Fruit fly (Drosophila melanogaster) whole organism, wandering third instar larva: ENCODE measurements around the gene CG2017.

Experiments used
- Hnf4 ChIP-seq: fragments of 200-800 bp; sonication (Bioruptor generic); optimal IDR thresholded peaks from 2 replicates; lab custom pipeline; 2016; ENCODE audit warnings: missing biosample characterization, mild to moderate bottlenecking, missing genetic modification characterization
- Jra ChIP-seq: sonication (Bioruptor generic); optimal IDR thresholded peaks from 2 replicates; lab custom pipeline; 2016; ENCODE audit warnings: missing biosample characterization, missing genetic modification characterization
- Myc ChIP-seq: fragments of >200 bp; optimal IDR thresholded peaks from 2 replicates; lab custom pipeline; 2017
- brk ChIP-seq: fragments of 200-800 bp; sonication (Bioruptor generic); optimal IDR thresholded peaks from 2 replicates; lab custom pipeline; 2016; ENCODE audit warnings: missing biosample characterization, mild to moderate bottlenecking, missing genetic modification characterization
- fru ChIP-seq: fragments of 200-800 bp; sonication (Bioruptor generic); optimal IDR thresholded peaks from 3 replicates; lab custom pipeline; 2016; ENCODE audit warnings: missing biosample characterization, mild to moderate bottlenecking, missing genetic modification characterization
- h ChIP-seq: fragments of 200-800 bp; sonication (Bioruptor generic); optimal IDR thresholded peaks from 3 replicates; lab custom pipeline; 2016; ENCODE audit warnings: missing biosample characterization, mild to moderate bottlenecking, missing genetic modification characterization
- pan ChIP-seq: fragments of >200 bp; optimal IDR thresholded peaks from 2 replicates; lab custom pipeline; 2017
- psq ChIP-seq: fragments of 200-800 bp; sonication (Bioruptor generic); optimal IDR thresholded peaks from 3 replicates; lab custom pipeline; 2017; ENCODE audit warnings: missing biosample characterization, mild to moderate bottlenecking, missing genetic modification characterization, moderate library complexity
- rgr ChIP-seq: fragments of 200-800 bp; sonication (Bioruptor generic); optimal IDR thresholded peaks from 3 replicates; lab custom pipeline; 2016; ENCODE audit warnings: missing biosample characterization, mild to moderate bottlenecking, missing genetic modification characterization
- usp ChIP-seq: fragments of >200 bp; optimal IDR thresholded peaks from 2 replicates; lab custom pipeline; 2017; ENCODE audit warnings: missing biosample characterization, missing genetic modification characterization

DNA sequence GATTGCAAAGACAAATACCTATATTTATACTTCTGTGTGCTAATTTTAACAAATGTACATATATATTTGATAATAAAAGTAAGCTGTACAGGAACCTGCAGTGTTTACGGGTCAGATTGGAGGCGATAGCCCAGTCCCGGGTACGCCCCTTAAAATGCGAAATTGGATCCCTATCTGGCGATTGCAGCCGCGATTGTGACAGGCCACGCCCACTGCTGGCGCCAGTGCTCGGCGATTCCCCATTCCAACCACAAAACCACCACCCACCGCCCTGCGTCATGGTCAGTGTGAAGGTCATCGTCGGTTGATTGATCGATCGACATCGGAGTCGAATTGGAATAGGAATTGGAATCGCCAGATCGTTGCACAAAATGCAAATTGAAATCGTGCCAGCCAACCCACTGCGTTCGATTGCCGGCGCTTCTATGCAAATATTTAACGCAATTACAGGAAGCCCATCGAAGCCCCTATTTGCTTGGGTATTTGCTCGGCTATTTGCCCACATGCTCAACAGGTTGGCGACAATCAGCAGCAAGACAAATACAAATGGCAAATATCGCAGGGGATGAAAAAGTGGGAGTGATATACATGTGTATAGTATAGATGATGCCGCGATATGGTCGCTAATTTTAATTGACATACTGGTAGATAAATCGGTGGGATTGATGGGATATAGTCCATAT is 23.4 kb downstream of the CG2017 start:
- no peak for TF ChIP-seq pan (lab: Kevin White, UChicago)
- no peak for TF ChIP-seq h (GFP tag; lab: Kevin White, UChicago)
- no peak for TF ChIP-seq fru (GFP tag; lab: Kevin White, UChicago)
- TF ChIP-seq rgr (GFP tag; lab: Kevin White, UChicago): no peak
- TF ChIP-seq Jra (GFP tag; lab: Kevin White, UChicago): no peak
- no peak for TF ChIP-seq Myc (lab: Kevin White, UChicago)
- TF ChIP-seq usp: no peak
- no peak for TF ChIP-seq brk
- TF ChIP-seq psq (GFP tag; lab: Kevin White, UChicago): no peak
- no peak for TF ChIP-seq Hnf4 (GFP tag; lab: Kevin White, UChicago)
